Fruit fly (Drosophila melanogaster) whole organism, prepupa: Measurements from ENCODE around the gene MED6.

Experiments used
- CG11762 ChIP-seq: fragments of 200-800 bp; sonication (Bioruptor generic); optimal IDR thresholded peaks from 3 replicates; lab custom pipeline; 2016; ENCODE audit warnings: missing biosample characterization, missing genetic modification characterization; ENCODE audit not compliant: insufficient read depth
- CG7368 ChIP-seq: fragments of 200-800 bp; sonication (Bioruptor generic); optimal IDR thresholded peaks from 3 replicates; lab custom pipeline; 2016; ENCODE audit warnings: missing biosample characterization, missing genetic modification characterization
- Eip75B ChIP-seq: fragments of 200-800 bp; sonication (Bioruptor generic); optimal IDR thresholded peaks from 3 replicates; lab custom pipeline; 2016; ENCODE audit warnings: missing biosample characterization, missing genetic modification characterization
- Gug ChIP-seq: fragments of 200-800 bp; sonication (Bioruptor generic); IDR thresholded peaks from 2 replicates; pipeline ENCODE4 v1.3.6; 2022; ENCODE audit warnings: missing biosample characterization, missing genetic modification characterization

DNA sequence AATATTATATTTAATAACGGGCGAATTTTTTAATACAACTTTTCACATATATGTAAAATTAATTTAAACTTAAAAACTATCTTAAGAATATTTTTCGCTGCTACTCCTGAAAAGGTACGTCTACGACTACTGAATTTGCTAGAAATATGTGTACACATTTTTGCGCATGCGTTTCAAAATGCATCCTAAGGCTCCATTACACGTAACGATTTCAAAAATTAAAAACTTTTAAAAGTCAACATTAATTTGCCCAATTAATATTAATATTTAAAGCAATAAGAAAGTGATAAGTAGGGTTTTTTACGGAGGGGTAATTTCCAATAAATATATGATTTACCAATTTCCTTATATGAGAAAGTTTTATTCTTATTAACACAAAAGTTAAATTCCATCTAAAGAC, 38.0 kb downstream of the MED6 start, which contains the start of gene FoxP:
- no peak for TF ChIP-seq Eip75B (GFP tag; lab: Kevin White, UChicago)
- no peak for TF ChIP-seq Gug (GFP tag; lab: Robert Waterston, UW)
- no peak for TF ChIP-seq CG7368 (GFP tag; lab: Kevin White, UChicago)
- no peak for TF ChIP-seq CG11762 (GFP tag; lab: Kevin White, UChicago)
